Worm (Caenorhabditis elegans) whole organism, L2 larva: ENCODE results near the gene R11E3.1.

Experiments used
- C34F6.9 ChIP-seq: fragments of 150-350 bp; optimal IDR thresholded peaks from 2 replicates; lab custom pipeline; 2014; ENCODE audit warnings: missing biosample characterization, missing genetic modification characterization
- F13H6.1 ChIP-seq: sonication (generic microtip); optimal IDR thresholded peaks from 2 replicates; lab custom pipeline; 2016; ENCODE audit warnings: missing genetic modification characterization, missing compliant biosample characterization
- R02D3.7 ChIP-seq: fragments of 150-350 bp; optimal IDR thresholded peaks from 2 replicates; lab custom pipeline; 2014; ENCODE audit warnings: missing biosample characterization, missing genetic modification characterization
- Y55F3AM.14 ChIP-seq: fragments of 200-800 bp; sonication (Bioruptor generic); optimal IDR thresholded peaks from 2 replicates; lab custom pipeline; 2018; ENCODE audit warnings: mild to moderate bottlenecking, missing genetic modification characterization, missing compliant biosample characterization
- ZK546.5 ChIP-seq: sonication (generic microtip); optimal IDR thresholded peaks from 2 replicates; lab custom pipeline; 2017; ENCODE audit warnings: missing biosample characterization, missing genetic modification characterization
- alr-1 ChIP-seq: fragments of 150-350 bp; optimal IDR thresholded peaks from 2 replicates; lab custom pipeline; 2014; ENCODE audit warnings: missing biosample characterization, missing genetic modification characterization
- aly-2 ChIP-seq: fragments of 150-350 bp; optimal IDR thresholded peaks from 2 replicates; lab custom pipeline; 2014; ENCODE audit warnings: missing biosample characterization, missing genetic modification characterization
- blmp-1 ChIP-seq: sonication (generic microtip); optimal IDR thresholded peaks from 2 replicates; lab custom pipeline; 2017; ENCODE audit warnings: missing genetic modification characterization, mild to moderate bottlenecking, missing compliant biosample characterization, antibody characterized with exemption, moderate library complexity; ENCODE audit not compliant: insufficient read depth
- ceh-16 ChIP-seq: fragments of 150-350 bp; optimal IDR thresholded peaks from 2 replicates; lab custom pipeline; 2014; ENCODE audit warnings: missing biosample characterization, missing genetic modification characterization
- crh-2 ChIP-seq: sonication (generic microtip); optimal IDR thresholded peaks from 2 replicates; lab custom pipeline; 2017; ENCODE audit warnings: missing biosample characterization, missing genetic modification characterization
- dmd-4 ChIP-seq: sonication (generic microtip); optimal IDR thresholded peaks from 2 replicates; lab custom pipeline; 2017; ENCODE audit warnings: missing biosample characterization, missing genetic modification characterization
- egl-27 ChIP-seq: sonication (generic microtip); optimal IDR thresholded peaks from 3 replicates; lab custom pipeline; 2017; ENCODE audit warnings: missing biosample characterization, missing genetic modification reagents, missing genetic modification characterization
- elt-1 ChIP-seq: fragments of 150-350 bp; optimal IDR thresholded peaks from 2 replicates; lab custom pipeline; 2014; ENCODE audit warnings: missing biosample characterization, missing genetic modification characterization
- elt-3 ChIP-seq: sonication (generic microtip); optimal IDR thresholded peaks from 2 replicates; lab custom pipeline; 2017; ENCODE audit warnings: missing biosample characterization, missing genetic modification characterization
- fos-1 ChIP-seq: fragments of 150-350 bp; optimal IDR thresholded peaks from 2 replicates; lab custom pipeline; 2014; ENCODE audit warnings: missing biosample characterization, missing genetic modification characterization
- gmeb-1 ChIP-seq: fragments of 150-350 bp; optimal IDR thresholded peaks from 2 replicates; lab custom pipeline; 2014; ENCODE audit warnings: missing biosample characterization, missing genetic modification characterization
- lin-11 ChIP-seq: fragments of 150-350 bp; sonication (generic microtip); optimal IDR thresholded peaks from 2 replicates; lab custom pipeline; 2014; ENCODE audit warnings: missing biosample characterization, missing genetic modification characterization, inconsistent platforms, mixed read lengths
- lin-13 ChIP-seq: fragments of 150-350 bp; optimal IDR thresholded peaks from 2 replicates; lab custom pipeline; 2014; ENCODE audit warnings: missing biosample characterization, missing genetic modification reagents, missing genetic modification characterization
- lin-39 ChIP-seq: fragments of 150-350 bp; optimal IDR thresholded peaks from 2 replicates; lab custom pipeline; 2014; ENCODE audit warnings: missing biosample characterization, missing genetic modification reagents, missing genetic modification characterization
- lsy-2 ChIP-seq, 2 experiments: fragments of 150-350 bp in 1 of 2; sonication (generic microtip) in 1 of 2; optimal IDR thresholded peaks; 2 replicates each; lab custom pipeline; 2014 to 2017; ENCODE audit warnings: missing biosample characterization in 2 of 2, missing genetic modification characterization in 2 of 2
- mab-5 ChIP-seq: fragments of 150-350 bp; optimal IDR thresholded peaks from 2 replicates; lab custom pipeline; 2014; ENCODE audit warnings: missing biosample characterization, missing genetic modification characterization
- mbf-1 ChIP-seq: sonication (generic microtip); optimal IDR thresholded peaks from 2 replicates; lab custom pipeline; 2017; ENCODE audit warnings: missing biosample characterization, missing genetic modification characterization
- mdl-1 ChIP-seq, 2 experiments: fragments of 150-350 bp in 1 of 2; sonication (generic microtip) in 1 of 2; optimal IDR thresholded peaks; 2 replicates each; lab custom pipeline; 2017; ENCODE audit warnings: missing biosample characterization in 2 of 2, missing genetic modification characterization in 2 of 2
- nhr-10 ChIP-seq: sonication (generic microtip); optimal IDR thresholded peaks from 2 replicates; lab custom pipeline; 2017; ENCODE audit warnings: missing biosample characterization, missing genetic modification characterization
- nhr-129 ChIP-seq: fragments of 150-350 bp; optimal IDR thresholded peaks from 2 replicates; lab custom pipeline; 2014; ENCODE audit warnings: missing biosample characterization, missing genetic modification characterization
- nhr-21 ChIP-seq: fragments of 150-350 bp; optimal IDR thresholded peaks from 2 replicates; lab custom pipeline; 2014; ENCODE audit warnings: missing biosample characterization, missing genetic modification characterization
- nhr-23 ChIP-seq: fragments of 150-350 bp; optimal IDR thresholded peaks from 2 replicates; lab custom pipeline; 2014; ENCODE audit warnings: missing biosample characterization, missing genetic modification reagents, missing genetic modification characterization
- nhr-237 ChIP-seq: fragments of 150-350 bp; optimal IDR thresholded peaks from 2 replicates; lab custom pipeline; 2014; ENCODE audit warnings: missing biosample characterization, missing genetic modification characterization
- nhr-25 ChIP-seq: fragments of 150-350 bp; sonication (generic microtip); optimal IDR thresholded peaks from 3 replicates; lab custom pipeline; 2014; ENCODE audit warnings: missing biosample characterization, missing genetic modification characterization
- nhr-6 ChIP-seq: fragments of 150-350 bp; optimal IDR thresholded peaks from 2 replicates; lab custom pipeline; 2014; ENCODE audit warnings: missing biosample characterization, missing genetic modification characterization
- skn-1 ChIP-seq: sonication (generic microtip); optimal IDR thresholded peaks from 2 replicates; lab custom pipeline; 2017; ENCODE audit warnings: missing biosample characterization, missing genetic modification characterization
- sma-3 ChIP-seq: sonication (generic microtip); optimal IDR thresholded peaks from 2 replicates; lab custom pipeline; 2016; ENCODE audit warnings: missing genetic modification reagents, missing genetic modification characterization, missing compliant biosample characterization
- sma-9 ChIP-seq, 2 experiments: fragments of 150-350 bp in 1 of 2; sonication (generic microtip) in 1 of 2; optimal IDR thresholded peaks; 2 replicates each; lab custom pipeline; 2014 to 2016; ENCODE audit warnings: missing genetic modification characterization in 2 of 2, mild to moderate bottlenecking in 1 of 2, missing biosample characterization in 1 of 2, missing compliant biosample characterization in 1 of 2, missing genetic modification reagents in 1 of 2, moderate library complexity in 1 of 2
- snpc-4 ChIP-seq: fragments of 150-350 bp; optimal IDR thresholded peaks from 2 replicates; lab custom pipeline; 2014; ENCODE audit warnings: missing biosample characterization, missing genetic modification characterization
- unc-39 ChIP-seq: fragments of 150-350 bp; optimal IDR thresholded peaks from 2 replicates; lab custom pipeline; 2014; ENCODE audit warnings: missing biosample characterization, missing genetic modification characterization
- unc-55 ChIP-seq: fragments of 150-350 bp; sonication (generic microtip); optimal IDR thresholded peaks from 3 replicates; lab custom pipeline; 2014; ENCODE audit warnings: missing biosample characterization, missing genetic modification reagents, missing genetic modification characterization
- unc-62 ChIP-seq: fragments of 150-350 bp; optimal IDR thresholded peaks from 2 replicates; lab custom pipeline; 2014; ENCODE audit warnings: missing biosample characterization, missing genetic modification reagents, missing genetic modification characterization
- zag-1 ChIP-seq: fragments of 150-350 bp; optimal IDR thresholded peaks from 2 replicates; lab custom pipeline; 2014; ENCODE audit warnings: missing biosample characterization, missing genetic modification characterization
- ztf-1 ChIP-seq: fragments of 200-800 bp; sonication (Bioruptor generic); conservative IDR thresholded peaks from 2 replicates; pipeline ENCODE4 v1.3.6; 2022; ENCODE audit warnings: missing genetic modification characterization, missing compliant biosample characterization
- ztf-11 ChIP-seq: sonication (generic microtip); optimal IDR thresholded peaks from 2 replicates; lab custom pipeline; 2017; ENCODE audit warnings: missing biosample characterization, missing genetic modification characterization
- ztf-4 ChIP-seq: fragments of 150-350 bp; optimal IDR thresholded peaks from 2 replicates; lab custom pipeline; 2014; ENCODE audit warnings: missing biosample characterization, missing genetic modification characterization

Gene R11E3.1

ce11 chrIV:4810377-4810984, 20.9 kb downstream of the R11E3.1 start, which contains the start of gene eif-1.A:
eif-1.A (plus strand) TSS chrIV:4810934.
- TF ChIP-seq elt-3 (tag; lab: Kevin White, UChicago) (no peak), aly-2 (tag; lab: Kevin White, UChicago) (no peak), gmeb-1 (tag; lab: Kevin White, UChicago) (peak; percentile 53), Y55F3AM.14 (no peak), nhr-25 (tag; lab: Kevin White, UChicago) (peak; percentile 3), lin-11 (tag; lab: Kevin White, UChicago) (peak; percentile 51), snpc-4 (tag; lab: Kevin White, UChicago) (peak; percentile 33), nhr-237 (tag; lab: Kevin White, UChicago) (no peak), mdl-1 (tag; optimal IDR thresholded peaks at IDR 0.05; lab: Kevin White, UChicago) (no peak), nhr-6 (tag; lab: Kevin White, UChicago) (no peak), nhr-129 (peak; percentile 41), nhr-21 (tag; lab: Kevin White, UChicago) (no peak), lsy-2 (tag; optimal IDR thresholded peaks at IDR 0.05; lab: Kevin White, UChicago) (peak in 1 of 2 experiments; percentile 80), unc-62 (GFP tag; lab: Kevin White, UChicago) (no peak), R02D3.7 (tag; lab: Kevin White, UChicago) (no peak), F13H6.1 (tag; lab: Kevin White, UChicago) (peak; percentile 21), ceh-16 (tag; lab: Kevin White, UChicago) (peak; percentile 16), lin-13 (GFP tag; lab: Kevin White, UChicago) (peak; percentile 58), nhr-10 (tag; lab: Kevin White, UChicago) (no peak), sma-3 (GFP tag; lab: Kevin White, UChicago) (peak; percentile 44), ZK546.5 (tag; lab: Kevin White, UChicago) (no peak), C34F6.9 (tag; lab: Kevin White, UChicago) (peak; percentile 76), ztf-4 (tag; lab: Kevin White, UChicago) (no peak), sma-9 (GFP tag; optimal IDR thresholded peaks at IDR 0.05; lab: Kevin White, UChicago) (peak; percentile 11), sma-9 (tag; optimal IDR thresholded peaks at IDR 0.05; lab: Kevin White, UChicago) (no peak), nhr-23 (tag; lab: Kevin White, UChicago) (no peak), blmp-1 (peak; percentile 19), mbf-1 (tag; lab: Kevin White, UChicago) (no peak), alr-1 (tag; lab: Kevin White, UChicago) (no peak), ztf-1 (GFP tag; lab: Robert Waterston, UW) (no peak), fos-1 (tag; lab: Kevin White, UChicago) (peak; percentile 33), unc-55 (GFP tag; lab: Kevin White, UChicago) (peak; percentile 79), crh-2 (peak; percentile 31)

ce11 chrIV:4811863-4812262, 22.3 kb downstream of the R11E3.1 start, which contains the start of gene srw-95:
srw-95 (plus strand) TSS chrIV:4812075.
- TF ChIP-seq snpc-4 (tag; lab: Kevin White, UChicago) = no peak
- no peak for TF ChIP-seq nhr-23 (tag; lab: Kevin White, UChicago)
- no peak for TF ChIP-seq unc-39 (tag; lab: Kevin White, UChicago)
- no peak for TF ChIP-seq mab-5 (tag; lab: Kevin White, UChicago)
- no peak for TF ChIP-seq aly-2 (tag; lab: Kevin White, UChicago)
- no peak for TF ChIP-seq lin-11 (tag; lab: Kevin White, UChicago)
- TF ChIP-seq lin-13 (GFP tag; lab: Kevin White, UChicago) = no peak
- TF ChIP-seq, all 48 proteins: peak for 0

- no peak for TF ChIP-seq unc-39 (tag; lab: Kevin White, UChicago)
- TF ChIP-seq ztf-11 = no peak
- TF ChIP-seq lin-39 = no peak
- TF ChIP-seq zag-1 (tag; lab: Kevin White, UChicago) = no peak
- TF ChIP-seq ztf-4 (tag; lab: Kevin White, UChicago) = no peak
- no peak for TF ChIP-seq lin-13 (GFP tag; lab: Kevin White, UChicago)
- TF ChIP-seq elt-1 (tag; lab: Kevin White, UChicago) = no peak
- no peak for TF ChIP-seq unc-62 (GFP tag; lab: Kevin White, UChicago)
- TF ChIP-seq snpc-4 (tag; lab: Kevin White, UChicago) = no peak
- TF ChIP-seq ZK546.5 (tag; lab: Kevin White, UChicago) = no peak
- no peak for TF ChIP-seq aly-2 (tag; lab: Kevin White, UChicago)
- TF ChIP-seq fos-1 (tag; lab: Kevin White, UChicago) = no peak
- no peak for TF ChIP-seq dmd-4 (tag; lab: Kevin White, UChicago)
- TF ChIP-seq sma-3 (GFP tag; lab: Kevin White, UChicago) = no peak
- no peak for TF ChIP-seq egl-27 (tag; lab: Kevin White, UChicago)
- no peak for TF ChIP-seq skn-1 (tag; lab: Kevin White, UChicago)
These were observed 24.6 kb downstream of the R11E3.1 start, which contains the start of gene srw-94 for ce11 chrIV:4814185-4814584. srw-94 (plus strand) TSS chrIV:4814485.
